Fruit fly (Drosophila melanogaster): ENCODE data around the gene noi.

The noi gene

DNA sequence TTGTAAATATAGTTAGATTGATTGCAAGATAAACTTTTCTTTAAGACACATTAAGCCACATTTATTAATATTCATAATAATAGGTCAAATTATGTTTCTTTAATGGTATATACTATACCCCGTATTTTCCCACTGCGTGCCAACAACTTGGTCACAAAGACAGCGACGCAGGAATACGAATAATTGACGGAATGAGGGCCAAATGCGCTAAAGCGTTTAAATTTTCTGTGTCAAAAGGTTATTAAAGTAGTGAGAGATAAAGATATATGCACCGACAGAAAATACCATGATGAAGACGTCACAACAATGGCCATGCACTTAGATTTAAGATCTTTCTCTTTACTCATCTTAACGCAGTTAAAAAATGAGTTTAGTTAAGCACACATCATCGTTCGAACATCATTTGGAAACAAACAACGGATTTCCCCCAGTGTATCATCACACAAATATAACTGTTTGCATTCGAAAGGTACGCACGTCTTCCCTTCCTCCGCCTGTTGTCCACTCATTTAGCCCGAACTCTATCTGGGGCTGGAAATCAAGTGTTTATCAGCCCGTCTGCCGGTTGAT lies 29.2 kb upstream of the noi start (continued):
- TF ChIP-seq CG8478 (optimal IDR thresholded peaks at IDR 0.05) (no peak), Ets65A (GFP tag) (peak; percentile 97), Dbx (GFP tag; IDR thresholded peaks at IDR 0.05) (0 out of 3 replicates have a peak, but pooled peaks have one; percentile 16), CHES-1-like (GFP tag; optimal IDR thresholded peaks at IDR 0.05) (peak; percentile 46), CG43689 (GFP tag; IDR thresholded peaks at IDR 0.05) (no peak; the same call in 1 of the 2 replicates), CG15011 (GFP tag; optimal IDR thresholded peaks at IDR 0.05) (no peak), Myb (GFP tag; optimal IDR thresholded peaks at IDR 0.05) (peak; percentile 53), CG10267 (tag; optimal IDR thresholded peaks at IDR 0.05) (peak; percentile 47), CG18476 (GFP tag; optimal IDR thresholded peaks at IDR 0.05) (peak; percentile 35), sna (GFP tag; IDR thresholded peaks at IDR 0.05; ENCODE audit: partially characterized antibody) (no peak), CG8359 (GFP tag; optimal IDR thresholded peaks at IDR 0.05; ENCODE audit: borderline replicate concordance) (no peak), dpn (GFP tag; optimal IDR thresholded peaks at IDR 0.05) (peak; percentile 72 to 73), GATAe (GFP tag; conservative IDR thresholded peaks at IDR 0.05) (0 out of 2 replicates have a peak, but pooled peaks have one; percentile 20), Elba2 (GFP tag; optimal IDR thresholded peaks at IDR 0.05) (no peak), BtbVII (GFP tag; optimal IDR thresholded peaks at IDR 0.05) (peak; percentile 24), lmd (GFP tag; IDR thresholded peaks at IDR 0.05) (peak; percentile 69), corto (GFP tag; optimal IDR thresholded peaks at IDR 0.05) (peak; percentile 32), Nf-YA (GFP tag; IDR thresholded peaks at IDR 0.05) (peak; percentile 35; the same call in 1 of the 2 replicates), Ada2b (GFP tag; IDR thresholded peaks at IDR 0.05) (0 out of 2 replicates have a peak, but pooled peaks have one; percentile 46), klu (GFP tag; IDR thresholded peaks at IDR 0.05) (peak; percentile 18; the same call in 1 of the 2 replicates), Dll (GFP tag; IDR thresholded peaks at IDR 0.05; ENCODE audit: partially characterized antibody) (no peak), CG16863 (GFP tag; optimal IDR thresholded peaks at IDR 0.05) (peak; percentile 61), CG7987 (GFP tag; optimal IDR thresholded peaks at IDR 0.05) (no peak), CG4328 (GFP tag; optimal IDR thresholded peaks at IDR 0.05) (no peak), danr (GFP tag; IDR thresholded peaks at IDR 0.05) (no peak; the same call in 1 of the 2 replicates), Opbp (GFP tag; IDR thresholded peaks at IDR 0.05; ENCODE audit: partially characterized antibody) (no peak), CG30020 (tag; optimal IDR thresholded peaks at IDR 0.05) (peak; percentile 17), fd96Cb (tag; optimal IDR thresholded peaks at IDR 0.05) (peak; percentile 70), cwo (GFP tag; optimal IDR thresholded peaks at IDR 0.05) (peak; percentile 28), nom (GFP tag; optimal IDR thresholded peaks at IDR 0.05) (no peak), slbo (GFP tag; IDR thresholded peaks at IDR 0.05) (peak; percentile 71), Optix (GFP tag; IDR thresholded peaks at IDR 0.05) (peak; percentile 71; the same call in 2 of the 3 replicates), CG17612 (GFP tag; IDR thresholded peaks at IDR 0.05) (no peak), pnt (GFP tag; optimal IDR thresholded peaks at IDR 0.05) (peak; percentile 38), Mrtf (GFP tag; IDR thresholded peaks at IDR 0.05) (peak; percentile 65), Camta (GFP tag; optimal IDR thresholded peaks at IDR 0.05) (peak; percentile 62), z (GFP tag; IDR thresholded peaks at IDR 0.05) (no peak), CG7786 (GFP tag; optimal IDR thresholded peaks at IDR 0.05) (peak; percentile 70), CG12155 (GFP tag; optimal IDR thresholded peaks at IDR 0.05) (no peak), chif (GFP tag; optimal IDR thresholded peaks at IDR 0.05) (peak in 1 of 2 experiments; percentile 65), Atf3 (GFP tag; optimal IDR thresholded peaks at IDR 0.05) (peak; percentile 21), CoRest (tag; optimal IDR thresholded peaks at IDR 0.05) (peak; percentile 74), dm (GFP tag; optimal IDR thresholded peaks at IDR 0.05) (peak; percentile 46), pros (GFP tag; optimal IDR thresholded peaks at IDR 0.05) (no peak), stwl (tag; optimal IDR thresholded peaks at IDR 0.05) (no peak), vnd (GFP tag; IDR thresholded peaks at IDR 0.05; ENCODE audit: partially characterized antibody) (no peak), fu2 (GFP tag; optimal IDR thresholded peaks at IDR 0.05) (peak; percentile 44), insv (GFP tag; optimal IDR thresholded peaks at IDR 0.05) (no peak), Sox102F (GFP tag; optimal IDR thresholded peaks at IDR 0.05) (peak; percentile 73), sens-2 (GFP tag; IDR thresholded peaks at IDR 0.05) (peak; percentile 65)

All from whole organism, embryonic.